Worm (Caenorhabditis elegans) whole organism, young adult: Measurements from ENCODE around the gene str-174.

Experiments
- B0019.2 ChIP-seq: fragments of 200-800 bp; sonication (Bioruptor generic); conservative IDR thresholded peaks from 2 replicates; pipeline ENCODE4 v1.3.6; 2022; ENCODE audit warnings: missing genetic modification reagents, missing genetic modification characterization, missing compliant biosample characterization
- B0261.1 ChIP-seq: sonication (generic microtip); optimal IDR thresholded peaks from 2 replicates; lab custom pipeline; 2016; ENCODE audit warnings: mild to moderate bottlenecking, missing genetic modification characterization, moderate library complexity, missing compliant biosample characterization
- F23B12.7 ChIP-seq: sonication (generic microtip); optimal IDR thresholded peaks from 2 replicates; lab custom pipeline; 2017; ENCODE audit warnings: missing genetic modification characterization, mild to moderate bottlenecking, missing compliant biosample characterization, antibody characterized with exemption, moderate library complexity; ENCODE audit not compliant: insufficient read depth
- F33H1.4 ChIP-seq: fragments of 200-800 bp; sonication (Bioruptor generic); IDR thresholded peaks from 2 replicates; pipeline ENCODE4 v1.3.6; 2022; ENCODE audit warnings: missing genetic modification reagents, missing genetic modification characterization, missing compliant biosample characterization
- F55B11.4 ChIP-seq: sonication (generic microtip); optimal IDR thresholded peaks from 2 replicates; lab custom pipeline; 2016; ENCODE audit warnings: missing compliant biosample characterization, missing genetic modification characterization, borderline replicate concordance; ENCODE audit not compliant: insufficient read depth
- T26A5.8 ChIP-seq: sonication (generic microtip); optimal IDR thresholded peaks from 2 replicates; lab custom pipeline; 2016; ENCODE audit warnings: missing genetic modification characterization, missing compliant biosample characterization
- Y56A3A.18 ChIP-seq: fragments of 200-800 bp; sonication (Bioruptor generic); IDR thresholded peaks from 2 replicates; pipeline ENCODE4 v1.3.6; 2022; ENCODE audit warnings: missing genetic modification reagents, missing genetic modification characterization, missing compliant biosample characterization
- Y95B8A.8 ChIP-seq: fragments of 200-800 bp; sonication (Bioruptor generic); IDR thresholded peaks from 2 replicates; pipeline ENCODE4 v1.3.6; 2022; ENCODE audit warnings: missing genetic modification reagents, missing genetic modification characterization, missing compliant biosample characterization
- ZK185.1 ChIP-seq: sonication (generic microtip); optimal IDR thresholded peaks from 2 replicates; lab custom pipeline; 2016; ENCODE audit warnings: mild to moderate bottlenecking, missing genetic modification characterization, missing compliant biosample characterization; ENCODE audit not compliant: poor library complexity, severe bottlenecking
- akir-1 ChIP-seq: fragments of 200-800 bp; sonication (Bioruptor generic); optimal IDR thresholded peaks from 2 replicates; lab custom pipeline; 2018; ENCODE audit warnings: mild to moderate bottlenecking, missing genetic modification characterization, moderate library complexity, missing compliant biosample characterization
- attf-5 ChIP-seq: fragments of 200-800 bp; sonication (Bioruptor generic); optimal IDR thresholded peaks from 2 replicates; lab custom pipeline; 2018; ENCODE audit warnings: mild to moderate bottlenecking, missing genetic modification characterization, missing compliant biosample characterization
- bed-1 ChIP-seq: fragments of 200-800 bp; sonication (Bioruptor generic); IDR thresholded peaks from 2 replicates; pipeline ENCODE4 v1.3.6; 2022; ENCODE audit warnings: missing genetic modification reagents, missing genetic modification characterization, missing compliant biosample characterization
- ceh-27 ChIP-seq: fragments of 200-800 bp; sonication (Bioruptor generic); optimal IDR thresholded peaks from 2 replicates; lab custom pipeline; 2018; ENCODE audit warnings: mild to moderate bottlenecking, missing genetic modification characterization, moderate library complexity, missing compliant biosample characterization
- dpl-1 ChIP-seq: fragments of 150-350 bp; optimal IDR thresholded peaks from 2 replicates; lab custom pipeline; 2014; ENCODE audit warnings: missing biosample characterization, missing genetic modification reagents, missing genetic modification characterization
- egl-44 ChIP-seq: fragments of 200-800 bp; sonication (Bioruptor generic); IDR thresholded peaks from 2 replicates; pipeline ENCODE4 v1.3.6; 2022; ENCODE audit warnings: missing genetic modification reagents, missing genetic modification characterization, missing compliant biosample characterization
- fkh-3 ChIP-seq: sonication (generic microtip); optimal IDR thresholded peaks from 2 replicates; lab custom pipeline; 2016; ENCODE audit warnings: mild to moderate bottlenecking, missing genetic modification characterization, missing compliant biosample characterization
- him-1 ChIP-seq: sonication (generic microtip); optimal IDR thresholded peaks from 2 replicates; lab custom pipeline; 2016; ENCODE audit warnings: missing genotype, missing genetic modification reagents, missing genetic modification characterization, missing compliant biosample characterization
- hlh-12 ChIP-seq: sonication (generic microtip); optimal IDR thresholded peaks from 2 replicates; lab custom pipeline; 2016; ENCODE audit warnings: missing genetic modification characterization, missing compliant biosample characterization
- hmg-1.2 ChIP-seq: fragments of 200-800 bp; sonication (Bioruptor generic); IDR thresholded peaks from 2 replicates; pipeline ENCODE4 v1.3.6; 2022; ENCODE audit warnings: missing genetic modification reagents, missing genetic modification characterization, missing compliant biosample characterization
- let-526 ChIP-seq: fragments of 200-800 bp; sonication (Bioruptor generic); IDR thresholded peaks from 2 replicates; pipeline ENCODE4 v1.3.6; 2022; ENCODE audit warnings: missing genetic modification reagents, missing genetic modification characterization, missing compliant biosample characterization
- let-607 ChIP-seq, 2 experiments: fragments of 200-800 bp in 1 of 2; sonication (Bioruptor generic) in 1 of 2; sonication (generic microtip) in 1 of 2; optimal IDR thresholded peaks; 2 replicates each; lab custom pipeline; 2016 to 2018; ENCODE audit warnings: mild to moderate bottlenecking in 2 of 2, missing compliant biosample characterization in 2 of 2, missing genetic modification characterization in 2 of 2, moderate library complexity in 2 of 2, missing genotype in 1 of 2
- lin-26 ChIP-seq: fragments of 200-800 bp; sonication (Bioruptor generic); IDR thresholded peaks from 2 replicates; pipeline ENCODE4 v1.3.6; 2022; ENCODE audit warnings: missing genetic modification reagents, missing genetic modification characterization, missing compliant biosample characterization
- lin-35 ChIP-seq, 3 experiments: fragments of 150-350 bp in 2 of 3; sonication (generic microtip) in 1 of 3; optimal IDR thresholded peaks; 2 replicates each; lab custom pipeline; 2014 to 2018; ENCODE audit warnings: missing biosample characterization in 3 of 3, missing genetic modification characterization in 3 of 3, missing genetic modification reagents in 3 of 3
- lin-40 ChIP-seq: sonication (generic microtip); optimal IDR thresholded peaks from 2 replicates; lab custom pipeline; 2016; ENCODE audit warnings: missing genetic modification characterization, mild to moderate bottlenecking, missing compliant biosample characterization, missing genotype, missing genetic modification reagents
- lsy-27 ChIP-seq: sonication (generic microtip); optimal IDR thresholded peaks from 2 replicates; lab custom pipeline; 2017; ENCODE audit warnings: missing genetic modification characterization, mild to moderate bottlenecking, missing compliant biosample characterization, antibody characterized with exemption, missing genotype, borderline replicate concordance; ENCODE audit not compliant: insufficient read depth
- madf-6 ChIP-seq: fragments of 200-800 bp; sonication (Bioruptor generic); IDR thresholded peaks from 2 replicates; pipeline ENCODE4 v1.3.6; 2022; ENCODE audit warnings: missing genetic modification reagents, missing genetic modification characterization, missing compliant biosample characterization
- madf-8 ChIP-seq: fragments of 200-800 bp; sonication (Bioruptor generic); conservative IDR thresholded peaks from 2 replicates; pipeline ENCODE4 v1.3.6; 2022; ENCODE audit warnings: missing genetic modification reagents, missing genetic modification characterization, missing compliant biosample characterization
- mxl-1 ChIP-seq: sonication (generic microtip); optimal IDR thresholded peaks from 2 replicates; lab custom pipeline; 2016; ENCODE audit warnings: missing genetic modification characterization, missing compliant biosample characterization
- nfya-1 ChIP-seq: sonication (generic microtip); optimal IDR thresholded peaks from 2 replicates; lab custom pipeline; 2017; ENCODE audit warnings: antibody characterized with exemption, missing compliant biosample characterization, missing genetic modification characterization, borderline replicate concordance; ENCODE audit not compliant: insufficient read depth
- nhr-179 ChIP-seq: sonication (generic microtip); optimal IDR thresholded peaks from 2 replicates; lab custom pipeline; 2016; ENCODE audit warnings: mild to moderate bottlenecking, missing genetic modification characterization, missing compliant biosample characterization
- nhr-27 ChIP-seq: fragments of 200-800 bp; sonication (Bioruptor generic); optimal IDR thresholded peaks from 2 replicates; lab custom pipeline; 2018; ENCODE audit warnings: mild to moderate bottlenecking, missing genetic modification characterization, moderate library complexity, missing compliant biosample characterization
- pbrm-1 ChIP-seq: fragments of 200-800 bp; sonication (Bioruptor generic); IDR thresholded peaks from 2 replicates; pipeline ENCODE4 v1.3.6; 2022; ENCODE audit warnings: missing genetic modification reagents, missing genetic modification characterization, missing compliant biosample characterization
- repo-1 ChIP-seq: sonication (generic microtip); optimal IDR thresholded peaks from 2 replicates; lab custom pipeline; 2017; ENCODE audit warnings: mild to moderate bottlenecking, missing genetic modification characterization, missing compliant biosample characterization
- rpc-1 ChIP-seq, 2 experiments: fragments of 150-350 bp in 1 of 2; sonication (generic microtip) in 1 of 2; optimal IDR thresholded peaks; 2 replicates each; lab custom pipeline; 2014 to 2018; ENCODE audit warnings: missing biosample characterization in 1 of 2, missing genetic modification characterization in 1 of 2, missing genetic modification reagents in 1 of 2, missing genotype in 1 of 2
- sdz-38 ChIP-seq: sonication (generic microtip); optimal IDR thresholded peaks from 2 replicates; lab custom pipeline; 2016; ENCODE audit warnings: missing genotype, missing genetic modification characterization, missing compliant biosample characterization
- snpc-1.1 ChIP-seq: sonication (generic microtip); optimal IDR thresholded peaks from 2 replicates; lab custom pipeline; 2017; ENCODE audit warnings: missing genetic modification characterization, mild to moderate bottlenecking, missing compliant biosample characterization, antibody characterized with exemption, moderate library complexity, missing genotype, missing genetic modification reagents; ENCODE audit not compliant: insufficient read depth
- snpc-4 ChIP-seq, 5 experiments: fragments of 150-350 bp in 1 of 5; sonication (generic microtip) in 4 of 5; optimal IDR thresholded peaks; 2 replicates each; lab custom pipeline; 2014 to 2018; ENCODE audit warnings: missing genetic modification characterization in 5 of 5, missing biosample characterization in 3 of 5, antibody characterized with exemption in 2 of 5, mild to moderate bottlenecking in 2 of 5, missing compliant biosample characterization in 2 of 5, missing genotype in 2 of 5, moderate library complexity in 2 of 5, missing genetic modification reagents in 1 of 5
- tbp1 ChIP-seq: fragments of 200-800 bp; sonication (Bioruptor generic); optimal IDR thresholded peaks from 2 replicates; lab custom pipeline; 2018; ENCODE audit warnings: mild to moderate bottlenecking, missing genetic modification characterization, missing compliant biosample characterization
- unc-130 ChIP-seq: sonication (generic microtip); optimal IDR thresholded peaks from 2 replicates; lab custom pipeline; 2016; ENCODE audit warnings: missing genetic modification reagents, missing genetic modification characterization, missing compliant biosample characterization
- unc-62 ChIP-seq: fragments of 150-350 bp; optimal IDR thresholded peaks from 2 replicates; lab custom pipeline; 2014; ENCODE audit warnings: missing biosample characterization, missing genetic modification reagents, missing genetic modification characterization
- zim-3 ChIP-seq: sonication (generic microtip); optimal IDR thresholded peaks from 2 replicates; lab custom pipeline; 2017; ENCODE audit warnings: mild to moderate bottlenecking, missing genetic modification characterization, moderate library complexity, missing compliant biosample characterization
- ztf-22 ChIP-seq: fragments of 200-800 bp; sonication (Bioruptor generic); optimal IDR thresholded peaks from 2 replicates; lab custom pipeline; 2018; ENCODE audit warnings: mild to moderate bottlenecking, missing genetic modification characterization, moderate library complexity, missing compliant biosample characterization
- ztf-25 ChIP-seq: fragments of 200-800 bp; sonication (Bioruptor generic); IDR thresholded peaks from 2 replicates; pipeline ENCODE4 v1.3.6; 2022; ENCODE audit warnings: missing genetic modification reagents, missing genetic modification characterization, missing compliant biosample characterization
- ztf-3 ChIP-seq: fragments of 200-800 bp; sonication (Bioruptor generic); optimal IDR thresholded peaks from 2 replicates; lab custom pipeline; 2018; ENCODE audit warnings: mild to moderate bottlenecking, missing genetic modification characterization, missing compliant biosample characterization
- ztf-6 ChIP-seq: fragments of 200-800 bp; sonication (Bioruptor generic); IDR thresholded peaks from 2 replicates; pipeline ENCODE4 v1.3.6; 2022; ENCODE audit warnings: missing genetic modification reagents, missing genetic modification characterization, missing compliant biosample characterization

The str-174 gene

DNA sequence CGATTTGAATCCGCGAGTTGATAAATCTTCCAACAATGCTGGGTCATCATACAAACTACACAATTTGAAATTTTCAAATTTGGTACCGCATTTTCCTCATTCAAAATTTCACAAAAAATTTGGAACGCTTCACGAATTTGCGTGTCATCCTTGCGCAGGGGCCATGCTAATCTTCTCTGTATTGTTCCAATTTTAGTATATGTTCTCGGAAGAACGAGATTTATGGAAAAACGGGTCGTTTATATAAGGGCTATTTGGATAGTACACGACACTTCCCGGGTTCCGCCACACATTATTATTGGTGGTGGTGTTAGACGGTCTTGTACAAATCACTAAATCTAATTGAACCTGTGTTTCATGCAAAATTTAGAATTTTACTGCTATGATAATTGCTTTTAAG is 10.9 kb upstream of the str-174 start (continued):
- TF ChIP-seq akir-1 (GFP tag; lab: Kevin White, UChicago) (no peak), pbrm-1 (no peak), nfya-1 (no peak), nhr-179 (tag; lab: Kevin White, UChicago) (no peak), let-607 (tag; optimal IDR thresholded peaks at IDR 0.05; lab: Kevin White, UChicago) (no peak), bed-1 (GFP tag; lab: Robert Waterston, UW) (no peak), ztf-25 (GFP tag; lab: Robert Waterston, UW) (0 out of 2 replicates have a peak, but pooled peaks have one; percentile 50), nhr-27 (tag; lab: Kevin White, UChicago) (no peak), B0261.1 (tag; lab: Kevin White, UChicago) (peak; percentile 53), B0019.2 (GFP tag; lab: Robert Waterston, UW) (no peak), repo-1 (tag; lab: Kevin White, UChicago) (no peak), ztf-3 (GFP tag; lab: Kevin White, UChicago) (no peak), lin-26 (GFP tag; lab: Robert Waterston, UW) (peak; percentile 49; the same call in 1 of the 2 replicates), attf-5 (no peak), let-526 (GFP tag; lab: Robert Waterston, UW) (no peak), mxl-1 (tag; lab: Kevin White, UChicago) (no peak), snpc-1.1 (tag; lab: Kevin White, UChicago) (peak; percentile 88), him-1 (peak; percentile 35), ztf-22 (no peak), lin-35 (GFP tag; optimal IDR thresholded peaks at IDR 0.05; lab: Kevin White, UChicago) (no peak), rpc-1 (optimal IDR thresholded peaks at IDR 0.05; lab: Kevin White, UChicago) (peak; percentile 62), rpc-1 (tag; optimal IDR thresholded peaks at IDR 0.05; lab: Kevin White, UChicago) (peak; percentile 82), hlh-12 (no peak), unc-62 (GFP tag; lab: Kevin White, UChicago) (no peak), snpc-4 (GFP tag; optimal IDR thresholded peaks at IDR 0.05; lab: Kevin White, UChicago) (peak; percentile 80), snpc-4 (tag; optimal IDR thresholded peaks at IDR 0.05; lab: Kevin White, UChicago) (peak; percentile 83 to 95 (median 90))

DNA sequence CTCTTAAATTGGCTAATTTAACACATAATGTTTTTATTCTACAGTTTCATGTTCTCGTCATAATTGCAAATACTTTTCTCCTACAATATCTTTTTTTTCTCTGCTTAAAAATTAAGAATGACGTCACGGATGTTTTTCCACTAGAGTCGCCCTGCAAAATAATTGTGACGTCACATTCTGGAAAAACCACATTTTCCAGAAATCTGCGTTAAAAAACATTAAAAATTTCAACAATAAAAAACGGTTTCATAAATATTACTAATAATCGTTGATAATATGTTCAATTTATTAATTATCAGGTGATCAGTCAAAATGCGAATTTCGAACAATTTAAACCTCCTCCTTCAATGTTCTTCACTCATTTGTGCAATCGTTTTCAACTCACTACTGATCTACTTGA is 9.5 kb upstream of the str-174 start, which contains the start of gene str-166:
Gene str-166 (plus strand): TSS at position 301 of the 400 bp plus-strand sequence.
- TF ChIP-seq F55B11.4 (no peak), madf-6 (no peak), ztf-6 (GFP tag; lab: Robert Waterston, UW) (no peak), zim-3 (tag; lab: Kevin White, UChicago) (no peak), dpl-1 (no peak), T26A5.8 (no peak), tbp1 (GFP tag; lab: Kevin White, UChicago) (no peak), repo-1 (tag; lab: Kevin White, UChicago) (no peak), ZK185.1 (tag; lab: Kevin White, UChicago) (no peak), Y56A3A.18 (GFP tag; lab: Robert Waterston, UW) (no peak), egl-44 (GFP tag; lab: Robert Waterston, UW) (no peak), him-1 (no peak), lin-40 (tag; lab: Kevin White, UChicago) (no peak)

DNA sequence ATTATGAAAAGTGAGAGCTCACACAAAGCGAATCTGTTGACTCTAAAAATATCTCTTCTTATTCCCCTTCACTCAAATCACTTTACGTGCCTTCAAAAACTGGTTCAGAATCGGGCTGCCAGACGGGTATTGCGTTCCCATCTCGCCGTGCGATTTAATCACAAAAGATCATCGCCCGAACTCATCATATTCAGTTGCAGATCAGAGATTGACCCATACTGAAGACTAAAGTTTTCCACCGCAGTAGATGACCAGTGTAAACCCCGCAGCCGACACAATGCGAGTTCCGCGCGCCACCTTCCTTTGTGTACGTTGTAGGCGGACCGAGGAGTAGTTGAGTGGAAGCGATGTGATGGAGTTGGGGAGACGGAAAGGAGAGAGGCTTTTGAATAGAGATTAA is 6.1 kb upstream of the str-174 start:
- TF ChIP-seq F33H1.4 (GFP tag; lab: Robert Waterston, UW) (peak; percentile 65), B0261.1 (tag; lab: Kevin White, UChicago) (peak; percentile 24), Y95B8A.8 (0 out of 2 replicates have a peak, but pooled peaks have one; percentile 58), fkh-3 (tag; lab: Kevin White, UChicago) (no peak), lsy-27 (peak; percentile 77), B0019.2 (GFP tag; lab: Robert Waterston, UW) (no peak), hmg-1.2 (GFP tag; lab: Robert Waterston, UW) (peak; percentile 95), ceh-27 (GFP tag; lab: Kevin White, UChicago) (no peak), madf-8 (peak; percentile 46), lin-26 (GFP tag; lab: Robert Waterston, UW) (peak; percentile 40; the same call in 1 of the 2 replicates), sdz-38 (tag; lab: Kevin White, UChicago) (no peak), unc-130 (GFP tag; lab: Kevin White, UChicago) (peak; percentile 23), F23B12.7 (tag; lab: Kevin White, UChicago) (peak; percentile 73)
